Worm (Caenorhabditis elegans) whole organism, early embryonic: ENCODE results near the gene W02F12.8.

Experiments
- ama-1 ChIP-seq: fragments of 150-350 bp; optimal IDR thresholded peaks from 2 replicates; lab custom pipeline; 2014
- ets-7 ChIP-seq: sonication (generic microtip); optimal IDR thresholded peaks from 2 replicates; lab custom pipeline; 2016; ENCODE audit warnings: missing genotype, missing genetic modification characterization, missing compliant biosample characterization
- hmg-4 ChIP-seq: fragments of 200-800 bp; sonication (Bioruptor generic); optimal IDR thresholded peaks from 2 replicates; lab custom pipeline; 2018; ENCODE audit warnings: mild to moderate bottlenecking, missing genetic modification characterization, missing compliant biosample characterization

DNA sequence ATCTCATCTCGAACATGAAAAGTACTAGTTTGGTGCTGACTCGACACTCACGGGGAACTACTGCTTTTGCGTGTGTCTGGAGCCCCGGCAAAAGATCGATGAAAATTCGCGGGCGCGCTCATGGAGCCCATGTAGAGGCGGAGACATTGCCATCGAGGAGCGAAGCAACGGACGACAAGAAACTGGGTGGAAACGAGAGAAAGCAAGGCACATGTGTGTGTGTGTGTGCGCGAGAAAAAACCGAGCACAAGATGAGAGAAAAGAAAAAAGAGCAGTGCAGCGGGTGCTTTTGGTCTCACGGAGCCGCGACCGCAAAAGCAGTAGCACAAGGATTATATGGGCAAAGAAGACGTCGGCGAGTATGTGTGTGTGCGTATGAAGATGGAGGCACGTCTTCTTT is 35.8 kb downstream of the W02F12.8 start:
- TF ChIP-seq hmg-4 (GFP tag; lab: Kevin White, UChicago): no peak
- TF ChIP-seq ama-1 (lab: Kevin White, UChicago): no peak
- TF ChIP-seq ets-7 (tag; lab: Kevin White, UChicago): no peak
